Worm (Caenorhabditis elegans) whole organism, midembryonic: ENCODE results near the gene C36C5.4.

Experiments
- T22C8.4 ChIP-seq: fragments of 200-800 bp; sonication (Bioruptor generic); IDR thresholded peaks from 2 replicates; pipeline ENCODE4 v1.3.6; 2022; ENCODE audit warnings: missing genetic modification characterization, missing compliant biosample characterization
- klf-2 ChIP-seq: fragments of 200-800 bp; sonication (Bioruptor generic); conservative IDR thresholded peaks from 2 replicates; pipeline ENCODE4 v1.3.6; 2022; ENCODE audit warnings: missing genetic modification reagents, missing genetic modification characterization, missing compliant biosample characterization
- ref-1 ChIP-seq: fragments of 200-800 bp; sonication (Bioruptor generic); conservative IDR thresholded peaks from 2 replicates; pipeline ENCODE4 v1.3.6; 2022; ENCODE audit warnings: missing genetic modification reagents, missing genetic modification characterization, missing compliant biosample characterization

DNA sequence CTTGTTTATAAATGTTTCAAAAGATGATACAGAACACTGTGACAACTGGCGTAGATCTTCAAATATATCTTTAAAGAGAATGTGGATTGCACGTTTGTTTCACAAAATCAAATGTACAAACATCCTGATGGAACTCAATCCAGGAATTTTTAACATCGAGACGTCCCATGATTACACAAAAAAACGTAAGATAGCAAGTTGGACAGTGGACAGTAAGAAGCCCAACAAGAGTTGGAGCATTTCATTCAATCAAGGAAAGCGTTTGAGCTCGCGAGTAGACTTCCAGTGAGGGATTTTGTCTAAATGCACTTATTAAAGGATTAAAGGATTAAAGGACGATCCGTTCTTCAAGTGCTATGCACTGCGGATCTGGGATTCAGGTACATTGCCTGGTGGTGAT is 7.1 kb upstream of the C36C5.4 start, which contains the start of gene C36C5.12:
- TF ChIP-seq klf-2 (GFP tag; lab: Robert Waterston, UW) (no peak), T22C8.4 (GFP tag; lab: Robert Waterston, UW) (no peak), ref-1 (GFP tag; lab: Robert Waterston, UW) (no peak)
